Worm (Caenorhabditis elegans) whole organism, L1 larva: ENCODE data around the gene coh-3.

Experiments
- C04F5.9 ChIP-seq: sonication (generic microtip); optimal IDR thresholded peaks from 2 replicates; lab custom pipeline; 2016; ENCODE audit warnings: missing genetic modification characterization, missing compliant biosample characterization
- C16A3.4 ChIP-seq: fragments of 150-350 bp; optimal IDR thresholded peaks from 2 replicates; lab custom pipeline; 2014; ENCODE audit warnings: missing biosample characterization, missing genetic modification characterization
- C34B4.2 ChIP-seq: sonication (generic microtip); optimal IDR thresholded peaks from 2 replicates; lab custom pipeline; 2017; ENCODE audit warnings: mild to moderate bottlenecking, missing genetic modification characterization, missing compliant biosample characterization
- aha-1 ChIP-seq: fragments of 150-350 bp; optimal IDR thresholded peaks from 2 replicates; lab custom pipeline; 2014; ENCODE audit warnings: missing biosample characterization, missing genetic modification characterization
- ama-1 ChIP-seq: fragments of 150-350 bp; optimal IDR thresholded peaks from 2 replicates; lab custom pipeline; 2014
- ceh-63 ChIP-seq: fragments of 200-800 bp; sonication (Bioruptor generic); optimal IDR thresholded peaks from 2 replicates; lab custom pipeline; 2018; ENCODE audit warnings: mild to moderate bottlenecking, missing genetic modification characterization, missing compliant biosample characterization
- ceh-8 ChIP-seq: fragments of 200-800 bp; sonication (Bioruptor generic); optimal IDR thresholded peaks from 2 replicates; lab custom pipeline; 2018; ENCODE audit warnings: mild to moderate bottlenecking, missing genetic modification characterization, moderate library complexity, missing compliant biosample characterization
- ceh-88 ChIP-seq: fragments of 200-800 bp; sonication (Bioruptor generic); IDR thresholded peaks from 2 replicates; pipeline ENCODE4 v1.3.6; 2022; ENCODE audit warnings: missing genetic modification characterization, missing compliant biosample characterization
- ceh-90 ChIP-seq: sonication (generic microtip); optimal IDR thresholded peaks from 2 replicates; lab custom pipeline; 2016; ENCODE audit warnings: missing genetic modification characterization, missing compliant biosample characterization
- ces-1 ChIP-seq: fragments of 150-350 bp; optimal IDR thresholded peaks from 2 replicates; lab custom pipeline; 2014; ENCODE audit warnings: missing biosample characterization, missing genetic modification reagents, missing genetic modification characterization
- dpl-1 ChIP-seq, 3 experiments: fragments of 150-350 bp in 2 of 3; sonication (generic microtip) in 1 of 3; optimal IDR thresholded peaks; 2 replicates each; lab custom pipeline; 2014 to 2017; ENCODE audit warnings: missing biosample characterization in 3 of 3, missing genetic modification characterization in 3 of 3, missing genetic modification reagents in 3 of 3
- dsc-1 ChIP-seq: sonication (generic microtip); optimal IDR thresholded peaks from 2 replicates; lab custom pipeline; 2016; ENCODE audit warnings: mild to moderate bottlenecking, missing genetic modification characterization, missing compliant biosample characterization
- efl-1 ChIP-seq, 4 experiments: fragments of 150-350 bp; optimal IDR thresholded peaks in 3 of 4; peaks in 1 of 4; 1 replicate in 1 of 4; 2 replicates in 3 of 4; lab custom pipeline; 2014; ENCODE audit warnings: missing biosample characterization in 2 of 4, missing genetic modification characterization in 2 of 4, missing genetic modification reagents in 2 of 4
- egl-13 ChIP-seq: sonication (generic microtip); optimal IDR thresholded peaks from 2 replicates; lab custom pipeline; 2016; ENCODE audit warnings: missing genotype, missing genetic modification reagents, missing genetic modification characterization, missing compliant biosample characterization
- egl-27 ChIP-seq, 2 experiments: fragments of 150-350 bp in 1 of 2; sonication (generic microtip); optimal IDR thresholded peaks; 3 replicates each; lab custom pipeline; 2017 to 2018; ENCODE audit warnings: missing biosample characterization in 2 of 2, missing genetic modification characterization in 2 of 2, missing genetic modification reagents in 2 of 2
- elt-2 ChIP-seq: sonication (generic microtip); optimal IDR thresholded peaks from 2 replicates; lab custom pipeline; 2016; ENCODE audit warnings: missing genetic modification characterization, mild to moderate bottlenecking, inconsistent platforms, missing compliant biosample characterization, missing genetic modification reagents
- elt-3 ChIP-seq, 6 experiments: fragments of 150-350 bp in 1 of 6; sonication (generic microtip); optimal IDR thresholded peaks; 2 replicates each; lab custom pipeline; 2017 to 2018; ENCODE audit warnings: missing biosample characterization in 6 of 6, missing genetic modification characterization in 6 of 6, inconsistent platforms in 1 of 6
- fkh-4 ChIP-seq: sonication (generic microtip); optimal IDR thresholded peaks from 2 replicates; lab custom pipeline; 2016; ENCODE audit warnings: missing compliant biosample characterization, missing genetic modification characterization, borderline replicate concordance
- fkh-8 ChIP-seq: sonication (generic microtip); optimal IDR thresholded peaks from 2 replicates; lab custom pipeline; 2016; ENCODE audit warnings: mild to moderate bottlenecking, missing genetic modification characterization, missing compliant biosample characterization
- fos-1 ChIP-seq: fragments of 150-350 bp; optimal IDR thresholded peaks from 2 replicates; lab custom pipeline; 2014; ENCODE audit warnings: missing biosample characterization, missing genetic modification characterization
- hlh-17 ChIP-seq: fragments of 200-800 bp; sonication (Bioruptor generic); optimal IDR thresholded peaks from 2 replicates; lab custom pipeline; 2018; ENCODE audit warnings: missing genetic modification characterization, mild to moderate bottlenecking, missing compliant biosample characterization, moderate library complexity, borderline replicate concordance
- hlh-4 ChIP-seq: sonication (generic microtip); optimal IDR thresholded peaks from 2 replicates; lab custom pipeline; 2016; ENCODE audit warnings: mild to moderate bottlenecking, missing genetic modification characterization, missing compliant biosample characterization
- hpl-2 ChIP-seq: fragments of 150-350 bp; optimal IDR thresholded peaks from 2 replicates; lab custom pipeline; 2014; ENCODE audit warnings: missing biosample characterization, missing genetic modification reagents, missing genetic modification characterization
- irx-1 ChIP-seq: sonication (generic microtip); optimal IDR thresholded peaks from 2 replicates; lab custom pipeline; 2016; ENCODE audit warnings: missing genetic modification characterization, missing compliant biosample characterization
- jun-1 ChIP-seq: fragments of 150-350 bp; optimal IDR thresholded peaks from 2 replicates; lab custom pipeline; 2014; ENCODE audit warnings: missing biosample characterization, missing genetic modification reagents, missing genetic modification characterization
- lin-35 ChIP-seq, 2 experiments: fragments of 150-350 bp; optimal IDR thresholded peaks; 2 replicates each; lab custom pipeline; 2014; ENCODE audit warnings: missing biosample characterization in 2 of 2, missing genetic modification characterization in 2 of 2, missing genetic modification reagents in 2 of 2
- lin-39 ChIP-seq: fragments of 150-350 bp; optimal IDR thresholded peaks from 2 replicates; lab custom pipeline; 2014; ENCODE audit warnings: missing biosample characterization, missing genetic modification reagents, missing genetic modification characterization
- lir-3 ChIP-seq: sonication (generic microtip); optimal IDR thresholded peaks from 2 replicates; lab custom pipeline; 2016; ENCODE audit warnings: mild to moderate bottlenecking, missing genetic modification characterization, moderate library complexity, missing compliant biosample characterization; ENCODE audit not compliant: poor library complexity
- mdl-1 ChIP-seq, 2 experiments: fragments of 150-350 bp; optimal IDR thresholded peaks; 2 replicates each; lab custom pipeline; 2014 to 2017; ENCODE audit warnings: missing biosample characterization in 2 of 2, missing genetic modification characterization in 2 of 2, inconsistent platforms in 1 of 2
- mef-2 ChIP-seq: fragments of 150-350 bp; optimal IDR thresholded peaks from 2 replicates; lab custom pipeline; 2014; ENCODE audit warnings: missing biosample characterization, missing genetic modification characterization
- nhr-11 ChIP-seq: fragments of 150-350 bp; optimal IDR thresholded peaks from 2 replicates; lab custom pipeline; 2014; ENCODE audit warnings: missing biosample characterization, missing genetic modification characterization
- nhr-12 ChIP-seq: sonication (generic microtip); optimal IDR thresholded peaks from 2 replicates; lab custom pipeline; 2017; ENCODE audit warnings: missing biosample characterization, missing genetic modification characterization
- nhr-71 ChIP-seq: sonication (generic microtip); optimal IDR thresholded peaks from 2 replicates; lab custom pipeline; 2016; ENCODE audit warnings: mild to moderate bottlenecking, missing genetic modification characterization, moderate library complexity, missing compliant biosample characterization
- nhr-84 ChIP-seq: sonication (generic microtip); optimal IDR thresholded peaks from 2 replicates; lab custom pipeline; 2017; ENCODE audit warnings: missing biosample characterization, missing genetic modification characterization
- nhr-85 ChIP-seq: sonication (generic microtip); peaks from one replicate; lab custom pipeline; 2016; ENCODE audit warnings: missing genetic modification characterization, inconsistent platforms, missing compliant biosample characterization
- nhr-90 ChIP-seq: sonication (generic microtip); optimal IDR thresholded peaks from 2 replicates; lab custom pipeline; 2016; ENCODE audit warnings: mild to moderate bottlenecking, missing genetic modification characterization, missing compliant biosample characterization; ENCODE audit not compliant: poor library complexity
- pag-3 ChIP-seq: sonication (generic microtip); optimal IDR thresholded peaks from 2 replicates; lab custom pipeline; 2017; ENCODE audit warnings: missing genetic modification characterization, mild to moderate bottlenecking, missing compliant biosample characterization, antibody characterized with exemption, borderline replicate concordance; ENCODE audit not compliant: insufficient read depth
- pax-3 ChIP-seq: fragments of 200-800 bp; sonication (Bioruptor generic); optimal IDR thresholded peaks from 2 replicates; lab custom pipeline; 2018; ENCODE audit warnings: mild to moderate bottlenecking, missing genetic modification characterization, moderate library complexity, missing compliant biosample characterization
- rnt-1 ChIP-seq: sonication (generic microtip); optimal IDR thresholded peaks from 2 replicates; lab custom pipeline; 2016; ENCODE audit warnings: mild to moderate bottlenecking, missing genetic modification characterization, moderate library complexity, missing compliant biosample characterization
- snu-23 ChIP-seq: sonication (generic microtip); optimal IDR thresholded peaks from 2 replicates; lab custom pipeline; 2016; ENCODE audit warnings: missing genetic modification characterization, missing compliant biosample characterization
- sptf-1 ChIP-seq: fragments of 150-350 bp; optimal IDR thresholded peaks from 2 replicates; lab custom pipeline; 2014; ENCODE audit warnings: missing biosample characterization, missing genetic modification characterization
- swsn-7 ChIP-seq: sonication (generic microtip); optimal IDR thresholded peaks from 2 replicates; lab custom pipeline; 2016; ENCODE audit warnings: missing genetic modification characterization, missing compliant biosample characterization
- tbx-2 ChIP-seq: sonication (generic microtip); optimal IDR thresholded peaks from 2 replicates; lab custom pipeline; 2016; ENCODE audit warnings: missing genetic modification characterization, missing compliant biosample characterization
- tlp-1 ChIP-seq: fragments of 150-350 bp; optimal IDR thresholded peaks from 2 replicates; lab custom pipeline; 2014; ENCODE audit warnings: missing biosample characterization, missing genetic modification characterization
- unc-130 ChIP-seq: fragments of 150-350 bp; optimal IDR thresholded peaks from 2 replicates; lab custom pipeline; 2017; ENCODE audit warnings: missing biosample characterization, missing genetic modification characterization, inconsistent platforms
- unc-30 ChIP-seq: sonication (generic microtip); optimal IDR thresholded peaks from 2 replicates; lab custom pipeline; 2017; ENCODE audit warnings: missing biosample characterization, missing genetic modification characterization
- unc-86 ChIP-seq: sonication (generic microtip); optimal IDR thresholded peaks from 2 replicates; lab custom pipeline; 2016; ENCODE audit warnings: missing genetic modification characterization, missing compliant biosample characterization
- unc-98 ChIP-seq: fragments of 200-800 bp; sonication (Bioruptor generic); IDR thresholded peaks from 2 replicates; pipeline ENCODE4 v1.3.6; 2022; ENCODE audit warnings: missing genetic modification characterization, missing compliant biosample characterization
- zag-1 ChIP-seq: fragments of 150-350 bp; optimal IDR thresholded peaks from 2 replicates; lab custom pipeline; 2014; ENCODE audit warnings: missing biosample characterization, missing genetic modification characterization
- zip-4 ChIP-seq: fragments of 200-800 bp; sonication (Bioruptor generic); optimal IDR thresholded peaks from 2 replicates; lab custom pipeline; 2018; ENCODE audit warnings: mild to moderate bottlenecking, missing genetic modification characterization, moderate library complexity, missing compliant biosample characterization
- ztf-4 ChIP-seq: fragments of 150-350 bp; optimal IDR thresholded peaks from 2 replicates; lab custom pipeline; 2014; ENCODE audit warnings: missing biosample characterization, missing genetic modification characterization

The coh-3 gene

ce11 chrV:14468196-14468874 lies 11.1 kb downstream of the coh-3 start, which contains the start of gene srz-97 (continued):
- TF ChIP-seq lin-35 (GFP tag; optimal IDR thresholded peaks at IDR 0.05; lab: Kevin White, UChicago) (peak in 1 of 2 experiments; percentile 38), ces-1 (GFP tag; lab: Kevin White, UChicago) (no peak), fkh-4 (tag; lab: Kevin White, UChicago) (no peak), nhr-12 (tag; lab: Kevin White, UChicago) (no peak), pax-3 (no peak), zag-1 (no peak), zip-4 (GFP tag; lab: Kevin White, UChicago) (no peak), dpl-1 (GFP tag; optimal IDR thresholded peaks at IDR 0.05; lab: Kevin White, UChicago) (peak in 1 of 3 experiments; percentile 27), ceh-90 (no peak), swsn-7 (tag; lab: Kevin White, UChicago) (peak; percentile 58), rnt-1 (tag; lab: Kevin White, UChicago) (peak; percentile 43), tlp-1 (no peak), ceh-88 (no peak), C04F5.9 (tag; lab: Kevin White, UChicago) (no peak), ztf-4 (tag; lab: Kevin White, UChicago) (no peak), C16A3.4 (no peak), unc-30 (no peak), lir-3 (tag; lab: Kevin White, UChicago) (no peak), dsc-1 (tag; lab: Kevin White, UChicago) (no peak), mef-2 (tag; lab: Kevin White, UChicago) (no peak), irx-1 (tag; lab: Kevin White, UChicago) (no peak), C34B4.2 (tag; lab: Kevin White, UChicago) (no peak), nhr-11 (tag; lab: Kevin White, UChicago) (no peak), fkh-8 (tag; lab: Kevin White, UChicago) (no peak), snu-23 (peak; percentile 66), mdl-1 (tag; optimal IDR thresholded peaks at IDR 0.05; lab: Kevin White, UChicago) (no peak), fos-1 (tag; lab: Kevin White, UChicago) (no peak), lin-39 (tag; lab: Kevin White, UChicago) (no peak), unc-98 (GFP tag; lab: Robert Waterston, UW) (no peak), nhr-84 (tag; lab: Kevin White, UChicago) (no peak), ceh-8 (no peak), hlh-17 (GFP tag; lab: Kevin White, UChicago) (no peak), hlh-4 (peak; percentile 4), pag-3 (no peak), nhr-85 (tag; lab: Kevin White, UChicago) (peak; percentile 90), egl-13 (no peak), hpl-2 (GFP tag; lab: Kevin White, UChicago) (peak; percentile 17), egl-27 (tag; optimal IDR thresholded peaks at IDR 0.05; lab: Kevin White, UChicago) (no peak), unc-86 (tag; lab: Kevin White, UChicago) (no peak), tbx-2 (no peak), jun-1 (tag; lab: Kevin White, UChicago) (no peak), nhr-90 (peak; percentile 84), efl-1 (optimal IDR thresholded peaks at IDR 0.05; lab: Kevin White, UChicago) (peak; percentile 41 to 60), efl-1 (GFP tag; optimal IDR thresholded peaks at IDR 0.05 in 1 of 2; lab: Kevin White, UChicago) (peak in 1 of 2 experiments; percentile 77), unc-130 (tag; lab: Kevin White, UChicago) (no peak), nhr-71 (tag; lab: Kevin White, UChicago) (peak; percentile 73), ceh-63 (GFP tag; lab: Kevin White, UChicago) (no peak), ama-1 (lab: Kevin White, UChicago) (no peak), elt-2 (peak; percentile 65), sptf-1 (tag; lab: Kevin White, UChicago) (no peak), elt-3 (tag; optimal IDR thresholded peaks at IDR 0.05; lab: Kevin White, UChicago) (no peak), aha-1 (no peak)
